In genomic region chr3R:13794666-13795055, dm6 we compare ENCODE assay signal across 2 fruit fly cellular contexts.
TF ChIP-seq lines count a peak whose summit lies in the region.

No protein-coding gene starts in this region.

TF ChIP-seq in whole organism, embryonic, 481 proteins besides CTCF, POLR2A, EP300 and RAD21 (continued from another document):
- TF ChIP-seq CG8281 (tag; optimal IDR thresholded peaks at IDR 0.05; lab: Kevin White, UChicago): peak; percentile 1
- TF ChIP-seq Pdp1 (GFP tag; optimal IDR thresholded peaks at IDR 0.05; lab: Kevin White, UChicago): peak in 1 of 2 experiments; percentile 55
- TF ChIP-seq ham (GFP tag; IDR thresholded peaks at IDR 0.05; lab: Robert Waterston, UW): no peak
- TF ChIP-seq CG2129 (GFP tag; IDR thresholded peaks at IDR 0.05; lab: Robert Waterston, UW; ENCODE audit: partially characterized antibody): no peak
- no peak for TF ChIP-seq jumu (GFP tag; optimal IDR thresholded peaks at IDR 0.05; lab: Kevin White, UChicago)
- no peak for TF ChIP-seq Elba2 (GFP tag; optimal IDR thresholded peaks at IDR 0.05; lab: Kevin White, UChicago)
- no peak for TF ChIP-seq schlank (tag; optimal IDR thresholded peaks at IDR 0.05; lab: Kevin White, UChicago)
- TF ChIP-seq CG6254 (GFP tag; optimal IDR thresholded peaks at IDR 0.05; lab: Kevin White, UChicago): no peak
- TF ChIP-seq kni (GFP tag; optimal IDR thresholded peaks at IDR 0.05; lab: Kevin White, UChicago): peak; percentile 78
- TF ChIP-seq Eip74EF (GFP tag; optimal IDR thresholded peaks at IDR 0.05; lab: Kevin White, UChicago): peak; percentile 23 to 99
- no peak for TF ChIP-seq Oli (tag; optimal IDR thresholded peaks at IDR 0.05; lab: Kevin White, UChicago)
- peak; percentile 33 for TF ChIP-seq CG6813 (GFP tag; optimal IDR thresholded peaks at IDR 0.05; lab: Kevin White, UChicago)
- peak; percentile 97 for TF ChIP-seq CG3163 (GFP tag; optimal IDR thresholded peaks at IDR 0.05; lab: Kevin White, UChicago)
- peak; percentile 86 for TF ChIP-seq CG8478 (optimal IDR thresholded peaks at IDR 0.05; lab: Kevin White, UChicago)
- no peak for TF ChIP-seq odd (GFP tag; optimal IDR thresholded peaks at IDR 0.05; lab: Kevin White, UChicago)
- TF ChIP-seq mam (GFP tag; optimal IDR thresholded peaks at IDR 0.05; lab: Kevin White, UChicago): no peak
- TF ChIP-seq slbo (GFP tag; IDR thresholded peaks at IDR 0.05; lab: Robert Waterston, UW): no peak
- 0 out of 2 replicates have a peak, but pooled peaks have one; percentile 17 for TF ChIP-seq unc-4 (GFP tag; IDR thresholded peaks at IDR 0.05; lab: Robert Waterston, UW; ENCODE audit: partially characterized antibody)
- TF ChIP-seq Nf-YB (GFP tag; optimal IDR thresholded peaks at IDR 0.05; lab: Kevin White, UChicago): peak; percentile 46
- no peak for TF ChIP-seq Doc3 (GFP tag; IDR thresholded peaks at IDR 0.05; lab: Robert Waterston, UW; ENCODE audit: partially characterized antibody)
- TF ChIP-seq CG3407 (GFP tag; optimal IDR thresholded peaks at IDR 0.05; lab: Kevin White, UChicago): peak; percentile 20
- TF ChIP-seq Hr78 (GFP tag; optimal IDR thresholded peaks at IDR 0.05; lab: Kevin White, UChicago): no peak
- peak in 1 of 2 experiments; percentile 5 for TF ChIP-seq eve (GFP tag; optimal IDR thresholded peaks at IDR 0.05; lab: Kevin White, UChicago)
- no peak for TF ChIP-seq pros (GFP tag; optimal IDR thresholded peaks at IDR 0.05; lab: Kevin White, UChicago)
- TF ChIP-seq CG15269 (tag; optimal IDR thresholded peaks at IDR 0.05; lab: Kevin White, UChicago): no peak
- no peak for TF ChIP-seq CG8290 (GFP tag; optimal IDR thresholded peaks at IDR 0.05; lab: Kevin White, UChicago)
- peak in 1 of 2 experiments; percentile 70 for TF ChIP-seq CG8290 (tag; optimal IDR thresholded peaks at IDR 0.05; lab: Kevin White, UChicago)
- no peak for TF ChIP-seq amos (GFP tag; IDR thresholded peaks at IDR 0.05; lab: Robert Waterston, UW; ENCODE audit: partially characterized antibody)
- TF ChIP-seq danr (GFP tag; IDR thresholded peaks at IDR 0.05; lab: Robert Waterston, UW): no peak
- TF ChIP-seq CG15479 (GFP tag; optimal IDR thresholded peaks at IDR 0.05; lab: Kevin White, UChicago): peak; percentile 48
- no peak for TF ChIP-seq disco-r (GFP tag; optimal IDR thresholded peaks at IDR 0.05; lab: Kevin White, UChicago)
- 0 out of 3 replicates have a peak, but pooled peaks have one; percentile 5 for TF ChIP-seq otp (GFP tag; IDR thresholded peaks at IDR 0.05; lab: Robert Waterston, UW)
- no peak for TF ChIP-seq h (optimal IDR thresholded peaks at IDR 0.05; lab: Kevin White, UChicago)
- no peak for TF ChIP-seq Dbx (GFP tag; IDR thresholded peaks at IDR 0.05; lab: Robert Waterston, UW)
- TF ChIP-seq CG2875 (GFP tag; optimal IDR thresholded peaks at IDR 0.05; lab: Kevin White, UChicago): peak; percentile 6
- no peak for TF ChIP-seq Usf (GFP tag; optimal IDR thresholded peaks at IDR 0.05; lab: Kevin White, UChicago)
- peak; percentile 61 for TF ChIP-seq abd-A (tag; optimal IDR thresholded peaks at IDR 0.05; lab: Kevin White, UChicago)
- TF ChIP-seq cg (GFP tag; optimal IDR thresholded peaks at IDR 0.05; lab: Kevin White, UChicago): peak; percentile 73
- 0 out of 3 replicates have a peak, but pooled peaks have one; percentile 46 for TF ChIP-seq ci (GFP tag; IDR thresholded peaks at IDR 0.05; lab: Robert Waterston, UW)
- TF ChIP-seq CG11695 (GFP tag; IDR thresholded peaks at IDR 0.05; lab: Robert Waterston, UW): no peak
- no peak for TF ChIP-seq p53 (GFP tag; optimal IDR thresholded peaks at IDR 0.05; lab: Kevin White, UChicago)
- TF ChIP-seq Xrp1 (GFP tag; IDR thresholded peaks at IDR 0.05; lab: Robert Waterston, UW): 0 out of 2 replicates have a peak, but pooled peaks have one; percentile 35
- no peak for TF ChIP-seq CG4820 (GFP tag; optimal IDR thresholded peaks at IDR 0.05; lab: Kevin White, UChicago)
- peak; percentile 16 for TF ChIP-seq CG18262 (tag; optimal IDR thresholded peaks at IDR 0.05; lab: Kevin White, UChicago)
- no peak for TF ChIP-seq salm (tag; optimal IDR thresholded peaks at IDR 0.05; lab: Kevin White, UChicago)
- TF ChIP-seq CG1832 (GFP tag; optimal IDR thresholded peaks at IDR 0.05; lab: Kevin White, UChicago): peak; percentile 61
- peak; percentile 87; the same call in 2 of the 4 replicates for TF ChIP-seq chinmo (GFP tag; IDR thresholded peaks at IDR 0.05; lab: Robert Waterston, UW; ENCODE audit: partially characterized antibody)
- TF ChIP-seq sens (GFP tag; lab: Kevin White, UChicago): peak; percentile 75
- TF ChIP-seq Trl (optimal IDR thresholded peaks at IDR 0.05; lab: Kevin White, UChicago): peak; percentile 89
- TF ChIP-seq Trl (GFP tag; optimal IDR thresholded peaks at IDR 0.05; lab: Kevin White, UChicago): no peak
- peak; percentile 76 for TF ChIP-seq CG5180 (GFP tag; optimal IDR thresholded peaks at IDR 0.05; lab: Kevin White, UChicago)
- TF ChIP-seq CG9727 (GFP tag; optimal IDR thresholded peaks at IDR 0.05; lab: Kevin White, UChicago): no peak
- no peak for TF ChIP-seq CG9797 (GFP tag; optimal IDR thresholded peaks at IDR 0.05; lab: Kevin White, UChicago)
- TF ChIP-seq Drgx (GFP tag; IDR thresholded peaks at IDR 0.05; lab: Robert Waterston, UW): peak; percentile 27; the same call in 1 of the 2 replicates
- TF ChIP-seq CG12769 (tag; optimal IDR thresholded peaks at IDR 0.05; lab: Kevin White, UChicago): peak; percentile 56
- no peak for TF ChIP-seq pfk (GFP tag; optimal IDR thresholded peaks at IDR 0.05; lab: Kevin White, UChicago)
- TF ChIP-seq nerfin-2 (GFP tag; IDR thresholded peaks at IDR 0.05; lab: Robert Waterston, UW; ENCODE audit: partially characterized antibody): no peak
- peak; percentile 5 for TF ChIP-seq cad (GFP tag; optimal IDR thresholded peaks at IDR 0.05; lab: Kevin White, UChicago)
- TF ChIP-seq CG8924 (tag; optimal IDR thresholded peaks at IDR 0.05; lab: Kevin White, UChicago): peak; percentile 50
- TF ChIP-seq vvl (GFP tag; IDR thresholded peaks at IDR 0.05; lab: Robert Waterston, UW): peak; percentile 50; the same call in 1 of the 2 replicates
- TF ChIP-seq Blimp-1 (GFP tag; optimal IDR thresholded peaks at IDR 0.05; lab: Kevin White, UChicago): peak; percentile 29
- peak; percentile 28; the same call in 1 of the 3 replicates for TF ChIP-seq gce (GFP tag; IDR thresholded peaks at IDR 0.05; lab: Robert Waterston, UW)
- peak in 1 of 2 experiments; percentile 7 for TF ChIP-seq tll (GFP tag; optimal IDR thresholded peaks at IDR 0.05; lab: Kevin White, UChicago)
- peak; percentile 89 for TF ChIP-seq aop (GFP tag; IDR thresholded peaks at IDR 0.05; lab: Robert Waterston, UW)
TF ChIP-seq in whole organism, embryonic: peak in this region for 44.

TF ChIP-seq in whole organism, prepupa, 60 proteins besides CTCF, POLR2A, EP300 and RAD21 (continued from another document):
- TF ChIP-seq Eip78C (GFP tag; lab: Kevin White, UChicago): peak; percentile 83
- no peak for TF ChIP-seq lz (GFP tag; optimal IDR thresholded peaks at IDR 0.05; lab: Kevin White, UChicago)
- no peak for TF ChIP-seq Sox15 (GFP tag; optimal IDR thresholded peaks at IDR 0.05; lab: Kevin White, UChicago)
- TF ChIP-seq CG6854 (GFP tag; optimal IDR thresholded peaks at IDR 0.05; lab: Kevin White, UChicago): peak; percentile 18
- TF ChIP-seq CG15336 (GFP tag; IDR thresholded peaks at IDR 0.05; lab: Robert Waterston, UW): peak; percentile 35; the same call in 1 of the 2 replicates
- no peak for TF ChIP-seq vri (GFP tag; optimal IDR thresholded peaks at IDR 0.05; lab: Kevin White, UChicago)
- peak; percentile 58; the same call in 2 of the 3 replicates for TF ChIP-seq CG6163 (GFP tag; IDR thresholded peaks at IDR 0.05; lab: Robert Waterston, UW)
- TF ChIP-seq Eip75B (GFP tag; optimal IDR thresholded peaks at IDR 0.05; lab: Kevin White, UChicago): peak; percentile 48
- TF ChIP-seq ss (GFP tag; optimal IDR thresholded peaks at IDR 0.05; lab: Kevin White, UChicago): peak; percentile 26 to 35
- no peak for TF ChIP-seq Eip93F (GFP tag; optimal IDR thresholded peaks at IDR 0.05; lab: Kevin White, UChicago)
- TF ChIP-seq CG34406 (GFP tag; optimal IDR thresholded peaks at IDR 0.05; lab: Kevin White, UChicago): peak; percentile 9
- no peak for TF ChIP-seq CG8632 (GFP tag; optimal IDR thresholded peaks at IDR 0.05; lab: Kevin White, UChicago)
- TF ChIP-seq Blimp-1 (GFP tag; optimal IDR thresholded peaks at IDR 0.05; lab: Kevin White, UChicago): peak; percentile 6
- TF ChIP-seq Sox14 (GFP tag; optimal IDR thresholded peaks at IDR 0.05; lab: Kevin White, UChicago): peak; percentile 27
- peak; percentile 10 for TF ChIP-seq CG6276 (GFP tag; optimal IDR thresholded peaks at IDR 0.05; lab: Kevin White, UChicago)
- TF ChIP-seq CG8319 (GFP tag; optimal IDR thresholded peaks at IDR 0.05; lab: Kevin White, UChicago): no peak
- TF ChIP-seq CG16779 (tag; optimal IDR thresholded peaks at IDR 0.05; lab: Kevin White, UChicago): no peak
- TF ChIP-seq eg (GFP tag; IDR thresholded peaks at IDR 0.05; lab: Robert Waterston, UW): no peak; the same call in 2 of the 3 replicates
- no peak for TF ChIP-seq CG9139 (GFP tag; optimal IDR thresholded peaks at IDR 0.05; lab: Kevin White, UChicago)
- TF ChIP-seq acj6 (GFP tag; optimal IDR thresholded peaks at IDR 0.05; lab: Kevin White, UChicago): no peak
- TF ChIP-seq achi (GFP tag; optimal IDR thresholded peaks at IDR 0.05; lab: Kevin White, UChicago): no peak
- TF ChIP-seq Ets21C (GFP tag; optimal IDR thresholded peaks at IDR 0.05; lab: Kevin White, UChicago): no peak
- TF ChIP-seq dsx (GFP tag; optimal IDR thresholded peaks at IDR 0.05; lab: Kevin White, UChicago; ENCODE audit: poor library complexity, severe bottlenecking): peak; percentile 77
- TF ChIP-seq Ets96B (tag; optimal IDR thresholded peaks at IDR 0.05; lab: Kevin White, UChicago): no peak
- TF ChIP-seq CG32006 (GFP tag; optimal IDR thresholded peaks at IDR 0.05; lab: Kevin White, UChicago): no peak
- no peak for TF ChIP-seq CG6792 (GFP tag; optimal IDR thresholded peaks at IDR 0.05; lab: Kevin White, UChicago)
- TF ChIP-seq fkh (GFP tag; optimal IDR thresholded peaks at IDR 0.05; lab: Kevin White, UChicago): peak; percentile 26
- no peak for TF ChIP-seq CG7368 (GFP tag; optimal IDR thresholded peaks at IDR 0.05; lab: Kevin White, UChicago)
- no peak for TF ChIP-seq Hr39 (GFP tag; optimal IDR thresholded peaks at IDR 0.05; lab: Kevin White, UChicago)
- no peak for TF ChIP-seq esn (GFP tag; optimal IDR thresholded peaks at IDR 0.05; lab: Kevin White, UChicago)
- TF ChIP-seq CG11902 (GFP tag; optimal IDR thresholded peaks at IDR 0.05; lab: Kevin White, UChicago): no peak
- no peak for TF ChIP-seq Smox (GFP tag; optimal IDR thresholded peaks at IDR 0.05; lab: Kevin White, UChicago)
- TF ChIP-seq CG8119 (GFP tag; IDR thresholded peaks at IDR 0.05; lab: Robert Waterston, UW): no peak; the same call in 1 of the 3 replicates
- no peak for TF ChIP-seq CG10669 (GFP tag; optimal IDR thresholded peaks at IDR 0.05; lab: Kevin White, UChicago)
- TF ChIP-seq svp (GFP tag; lab: Kevin White, UChicago): peak; percentile 71
- no peak for TF ChIP-seq fd59A (GFP tag; optimal IDR thresholded peaks at IDR 0.05; lab: Kevin White, UChicago)
- no peak for TF ChIP-seq salr (GFP tag; optimal IDR thresholded peaks at IDR 0.05; lab: Kevin White, UChicago)
- peak; percentile 19 for TF ChIP-seq CG3919 (GFP tag; optimal IDR thresholded peaks at IDR 0.05; lab: Kevin White, UChicago)
